Worm (Caenorhabditis elegans): ENCODE results near the gene F07D3.3.

DNA sequence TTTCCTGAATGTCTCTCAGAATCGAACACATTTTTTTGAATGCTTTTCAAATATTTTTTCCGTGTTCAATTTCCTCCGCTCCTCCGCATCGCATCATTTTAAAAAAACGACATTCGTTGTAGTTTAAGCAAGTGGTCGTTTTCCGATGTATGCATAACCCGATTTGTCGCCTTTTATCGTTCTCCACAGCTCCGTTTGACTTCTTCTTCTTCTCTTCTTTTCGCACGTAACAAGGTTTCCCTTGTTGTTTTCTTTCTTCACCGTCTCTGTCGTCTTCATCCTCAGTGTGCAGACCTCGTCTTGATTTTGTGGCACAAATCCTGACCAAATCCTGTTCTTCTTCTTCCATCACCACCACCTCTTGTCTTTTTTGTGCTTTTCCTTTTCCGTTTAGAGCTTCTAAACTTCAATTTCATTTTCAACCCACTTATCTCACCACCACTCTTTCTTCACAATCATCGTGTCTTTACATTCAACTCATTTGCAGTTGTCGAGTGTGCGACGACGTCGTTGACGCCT is 21.3 kb upstream of the F07D3.3 start, which contains the start of gene K06A4.2:
- TF ChIP-seq efl-1 (GFP tag; optimal IDR thresholded peaks at IDR 0.05), result no peak
- TF ChIP-seq K11D2.4 (GFP tag; IDR thresholded peaks at IDR 0.05), result no peak
- TF ChIP-seq ztf-3 (GFP tag; optimal IDR thresholded peaks at IDR 0.05), result no peak
- no peak for TF ChIP-seq zim-3 (tag; optimal IDR thresholded peaks at IDR 0.05)
- no peak for TF ChIP-seq F23B12.7 (tag; optimal IDR thresholded peaks at IDR 0.05; ENCODE audit: insufficient read depth)
- no peak for TF ChIP-seq lsy-27 (tag; optimal IDR thresholded peaks at IDR 0.05; ENCODE audit: borderline replicate concordance, insufficient read depth)
- TF ChIP-seq ceh-40 (GFP tag; IDR thresholded peaks at IDR 0.05), result no peak
- TF ChIP-seq F39B2.1 (GFP tag; IDR thresholded peaks at IDR 0.05), result no peak
- no peak for TF ChIP-seq F22D6.2 (tag; optimal IDR thresholded peaks at IDR 0.05)
- TF ChIP-seq nhr-179 (tag; optimal IDR thresholded peaks at IDR 0.05), result no peak
- TF ChIP-seq lin-35 (GFP tag; optimal IDR thresholded peaks at IDR 0.05), result no peak
- TF ChIP-seq ceh-58 (GFP tag; IDR thresholded peaks at IDR 0.05), result no peak
- TF ChIP-seq nhr-120 (GFP tag; IDR thresholded peaks at IDR 0.05), result no peak
- no peak for TF ChIP-seq ceh-91 (GFP tag; IDR thresholded peaks at IDR 0.05)

Data from whole organism, young adult.